Fruit fly (Drosophila melanogaster) whole organism, embryonic: ENCODE measurements around the gene r-l.

Source experiments
- CG10366 ChIP-seq: fragments of 200-800 bp; sonication (Bioruptor generic); IDR thresholded peaks from 2 replicates; pipeline ENCODE4 v1.3.6; 2022; ENCODE audit warnings: missing biosample characterization, missing genetic modification characterization
- CG10959 ChIP-seq: fragments of 200-800 bp; sonication (Bioruptor generic); IDR thresholded peaks from 2 replicates; pipeline ENCODE4 v1.3.6; 2022; ENCODE audit warnings: missing biosample characterization, missing genetic modification characterization
- CG11247 ChIP-seq: fragments of 200-800 bp; sonication (Bioruptor generic); IDR thresholded peaks from 2 replicates; pipeline ENCODE4 v1.3.6; 2022; ENCODE audit warnings: missing biosample characterization, missing genetic modification characterization
- CG13296 ChIP-seq: fragments of 200-800 bp; sonication (Bioruptor generic); optimal IDR thresholded peaks from 3 replicates; lab custom pipeline; 2018; ENCODE audit warnings: missing biosample characterization, mild to moderate bottlenecking, missing genetic modification characterization
- CG13775 ChIP-seq: fragments of 200-800 bp; sonication (Bioruptor generic); optimal IDR thresholded peaks from 3 replicates; lab custom pipeline; 2017; ENCODE audit warnings: missing biosample characterization, mild to moderate bottlenecking, missing genetic modification characterization
- CG14710 ChIP-seq: fragments of 200-800 bp; sonication (Bioruptor generic); optimal IDR thresholded peaks from 3 replicates; lab custom pipeline; 2019; ENCODE audit warnings: missing biosample characterization, mild to moderate bottlenecking, missing genetic modification characterization, moderate library complexity
- CG17912 ChIP-seq: fragments of 200-800 bp; sonication (Bioruptor generic); optimal IDR thresholded peaks from 2 replicates; lab custom pipeline; 2018; ENCODE audit warnings: missing biosample characterization, mild to moderate bottlenecking, missing genetic modification characterization
- CG18619 ChIP-seq: fragments of 200-800 bp; sonication (Bioruptor generic); optimal IDR thresholded peaks from 3 replicates; lab custom pipeline; 2017; ENCODE audit warnings: missing biosample characterization, mild to moderate bottlenecking, missing genetic modification characterization
- CG2199 ChIP-seq: fragments of 200-800 bp; sonication (Bioruptor generic); IDR thresholded peaks from 3 replicates; pipeline ENCODE4 v1.3.6; 2022; ENCODE audit warnings: missing biosample characterization, missing genetic modification characterization
- CG2202 ChIP-seq: fragments of 200-800 bp; sonication (Bioruptor generic); optimal IDR thresholded peaks from 2 replicates; lab custom pipeline; 2018; ENCODE audit warnings: missing biosample characterization, mild to moderate bottlenecking, missing genetic modification characterization
- CG30403 ChIP-seq: fragments of 200-800 bp; sonication (Bioruptor generic); optimal IDR thresholded peaks from 3 replicates; lab custom pipeline; 2016; ENCODE audit warnings: missing biosample characterization, missing genetic modification characterization
- CG31441 ChIP-seq: fragments of 200-800 bp; sonication (Bioruptor generic); IDR thresholded peaks from 2 replicates; pipeline ENCODE4 v1.3.6; 2022; ENCODE audit warnings: missing biosample characterization, missing genetic modification characterization
- CG3163 ChIP-seq: fragments of 200-800 bp; sonication (Bioruptor generic); optimal IDR thresholded peaks from 3 replicates; lab custom pipeline; 2016; ENCODE audit warnings: missing biosample characterization, missing genetic modification characterization
- CG33213 ChIP-seq: fragments of 200-800 bp; sonication (Bioruptor generic); optimal IDR thresholded peaks from 3 replicates; lab custom pipeline; 2016; ENCODE audit warnings: missing biosample characterization, missing genetic modification characterization
- CG4328 ChIP-seq: fragments of 200-800 bp; sonication (Bioruptor generic); optimal IDR thresholded peaks from 3 replicates; lab custom pipeline; 2017; ENCODE audit warnings: missing biosample characterization, missing genetic modification reagents, missing genetic modification characterization
- CG4820 ChIP-seq: fragments of 200-800 bp; sonication (Bioruptor generic); optimal IDR thresholded peaks from 3 replicates; lab custom pipeline; 2016; ENCODE audit warnings: missing biosample characterization, missing genetic modification characterization
- CG6813 ChIP-seq: fragments of 200-800 bp; sonication (Bioruptor generic); optimal IDR thresholded peaks from 2 replicates; lab custom pipeline; 2017; ENCODE audit warnings: missing biosample characterization, missing genetic modification characterization, mild to moderate bottlenecking, moderate library complexity, missing genetic modification reagents
- CTCF ChIP-seq: fragments of 200-800 bp; sonication (Bioruptor generic); optimal IDR thresholded peaks from 2 replicates; lab custom pipeline; 2017; ENCODE audit warnings: missing biosample characterization, mild to moderate bottlenecking, missing genetic modification characterization, moderate library complexity
- Camta ChIP-seq: fragments of 200-800 bp; sonication (Bioruptor generic); optimal IDR thresholded peaks from 2 replicates; lab custom pipeline; 2016; ENCODE audit warnings: missing biosample characterization, missing genetic modification characterization
- D ChIP-seq, 2 experiments: fragments of 200-800 bp in 1 of 2; fragments of >200 bp in 1 of 2; sonication (Bioruptor generic) in 1 of 2; optimal IDR thresholded peaks; 2 replicates in 1 of 2; 3 replicates in 1 of 2; lab custom pipeline; 2017; ENCODE audit warnings: mild to moderate bottlenecking in 1 of 2, missing biosample characterization in 1 of 2, missing genetic modification characterization in 1 of 2, missing genetic modification reagents in 1 of 2
- D19A ChIP-seq: fragments of 200-800 bp; optimal IDR thresholded peaks from 3 replicates; lab custom pipeline; 2019; ENCODE audit warnings: missing biosample characterization, mild to moderate bottlenecking, missing genetic modification characterization, moderate library complexity
- Dad ChIP-seq: fragments of 200-800 bp; sonication (Bioruptor generic); optimal IDR thresholded peaks from 3 replicates; lab custom pipeline; 2016; ENCODE audit warnings: missing biosample characterization, missing genetic modification characterization
- Eip74EF ChIP-seq, 2 experiments: fragments of 200-800 bp in 1 of 2; fragments of >200 bp in 1 of 2; sonication (Bioruptor generic) in 1 of 2; optimal IDR thresholded peaks; 2 replicates each; lab custom pipeline; 2017 to 2019; ENCODE audit warnings: missing biosample characterization in 2 of 2, missing genetic modification characterization in 2 of 2, mild to moderate bottlenecking in 1 of 2, moderate library complexity in 1 of 2
- Fer2 ChIP-seq: fragments of 200-800 bp; sonication (Bioruptor generic); optimal IDR thresholded peaks from 2 replicates; lab custom pipeline; 2018; ENCODE audit warnings: missing biosample characterization, mild to moderate bottlenecking, missing genetic modification characterization, moderate library complexity
- HLHmδ ChIP-seq: fragments of 200-800 bp; sonication (Bioruptor generic); optimal IDR thresholded peaks from 2 replicates; lab custom pipeline; 2018; ENCODE audit warnings: missing biosample characterization, mild to moderate bottlenecking, missing genetic modification characterization, moderate library complexity
- Hand ChIP-seq: fragments of 200-800 bp; sonication (Bioruptor generic); optimal IDR thresholded peaks from 2 replicates; lab custom pipeline; 2017; ENCODE audit warnings: mild to moderate bottlenecking, missing biosample characterization, missing genetic modification reagents, missing genetic modification characterization
- NC2α ChIP-seq: fragments of 200-800 bp; sonication (Bioruptor generic); optimal IDR thresholded peaks from 2 replicates; lab custom pipeline; 2016; ENCODE audit warnings: missing biosample characterization, missing genetic modification characterization
- Rx ChIP-seq: fragments of 200-800 bp; sonication (Bioruptor generic); IDR thresholded peaks from 2 replicates; pipeline ENCODE4 v1.3.6; 2022; ENCODE audit warnings: missing biosample characterization, missing genetic modification characterization
- Sry-β ChIP-seq: fragments of 200-800 bp; sonication (Bioruptor generic); optimal IDR thresholded peaks from 2 replicates; lab custom pipeline; 2018; ENCODE audit warnings: missing biosample characterization, mild to moderate bottlenecking, missing genetic modification characterization, moderate library complexity
- Ssrp ChIP-seq: fragments of 200-800 bp; sonication (Bioruptor generic); optimal IDR thresholded peaks from 2 replicates; lab custom pipeline; 2018; ENCODE audit warnings: missing biosample characterization, mild to moderate bottlenecking, missing genetic modification characterization, moderate library complexity
- al ChIP-seq: fragments of 200-800 bp; sonication (Bioruptor generic); IDR thresholded peaks from 2 replicates; pipeline ENCODE4 v1.3.6; 2022; ENCODE audit warnings: missing biosample characterization, missing genetic modification characterization
- ase ChIP-seq: fragments of 200-800 bp; sonication (Bioruptor generic); IDR thresholded peaks from 3 replicates; pipeline ENCODE4 v1.3.6; 2022; ENCODE audit warnings: missing biosample characterization, missing genetic modification characterization
- bcd ChIP-seq: fragments of 200-800 bp; sonication (Bioruptor generic); optimal IDR thresholded peaks from 2 replicates; lab custom pipeline; 2017; ENCODE audit warnings: missing biosample characterization, mild to moderate bottlenecking, missing genetic modification characterization
- bowl ChIP-seq: fragments of 200-800 bp; sonication (Bioruptor generic); IDR thresholded peaks from 2 replicates; pipeline ENCODE4 v1.3.6; 2022; ENCODE audit warnings: missing biosample characterization, missing genetic modification characterization
- cg ChIP-seq: fragments of 200-800 bp; sonication (Bioruptor generic); optimal IDR thresholded peaks from 3 replicates; lab custom pipeline; 2019; ENCODE audit warnings: missing biosample characterization, mild to moderate bottlenecking, missing genetic modification characterization, moderate library complexity
- disco-r ChIP-seq: fragments of 200-800 bp; sonication (Bioruptor generic); optimal IDR thresholded peaks from 2 replicates; lab custom pipeline; 2016; ENCODE audit warnings: missing biosample characterization, missing genetic modification characterization
- fru ChIP-seq: fragments of >200 bp; optimal IDR thresholded peaks from 2 replicates; lab custom pipeline; 2017
- grn ChIP-seq: fragments of 200-800 bp; sonication (Bioruptor generic); optimal IDR thresholded peaks from 3 replicates; lab custom pipeline; 2017; ENCODE audit warnings: missing biosample characterization, missing genetic modification characterization
- h ChIP-seq: fragments of >200 bp; optimal IDR thresholded peaks from 2 replicates; lab custom pipeline; 2017
- hth ChIP-seq: fragments of >200 bp; optimal IDR thresholded peaks from 2 replicates; lab custom pipeline; 2017; ENCODE audit warnings: inconsistent platforms
- kah ChIP-seq: fragments of 200-800 bp; sonication (Bioruptor generic); optimal IDR thresholded peaks from 2 replicates; lab custom pipeline; 2018; ENCODE audit warnings: missing biosample characterization, mild to moderate bottlenecking, missing genetic modification characterization
- ken ChIP-seq: fragments of 200-800 bp; sonication (Bioruptor generic); IDR thresholded peaks from 3 replicates; pipeline ENCODE4 v1.3.6; 2022; ENCODE audit warnings: missing biosample characterization, missing genetic modification characterization
- p53 ChIP-seq: fragments of 200-800 bp; sonication (Bioruptor generic); optimal IDR thresholded peaks from 2 replicates; lab custom pipeline; 2016; ENCODE audit warnings: missing biosample characterization, missing genetic modification characterization
- peb ChIP-seq: fragments of 200-800 bp; sonication (Bioruptor generic); IDR thresholded peaks from 2 replicates; pipeline ENCODE4 v1.3.6; 2022; ENCODE audit warnings: missing biosample characterization, missing genetic modification characterization
- prd ChIP-seq, 3 experiments: fragments of >200 bp in 2 of 3; fragments of 200-800 bp in 1 of 3; sonication (Bioruptor generic) in 1 of 3; optimal IDR thresholded peaks in 2 of 3; IDR thresholded peaks in 1 of 3; 2 replicates in 2 of 3; 3 replicates in 1 of 3; pipeline versions ENCODE4 v1.3.6 to Lab custom; 2017 to 2022; ENCODE audit warnings: missing biosample characterization in 1 of 3, missing genetic modification characterization in 1 of 3
- slbo ChIP-seq: fragments of 200-800 bp; sonication (Bioruptor generic); IDR thresholded peaks from 2 replicates; pipeline ENCODE4 v1.3.6; 2022; ENCODE audit warnings: missing biosample characterization, missing genetic modification characterization
- ssp ChIP-seq: fragments of 200-800 bp; sonication (Bioruptor generic); IDR thresholded peaks from 2 replicates; pipeline ENCODE4 v1.3.6; 2022; ENCODE audit warnings: missing biosample characterization, missing genetic modification characterization
- tio ChIP-seq: fragments of 200-800 bp; sonication (Bioruptor generic); optimal IDR thresholded peaks from 2 replicates; lab custom pipeline; 2017; ENCODE audit warnings: missing biosample characterization, missing genetic modification characterization, inconsistent platforms
- wor ChIP-seq: fragments of 200-800 bp; sonication (Bioruptor generic); IDR thresholded peaks from 2 replicates; pipeline ENCODE4 v1.3.6; 2022; ENCODE audit warnings: missing biosample characterization, missing genetic modification characterization
- yki ChIP-seq: fragments of >200 bp; optimal IDR thresholded peaks from 3 replicates; lab custom pipeline; 2018

Gene r-l

DNA sequence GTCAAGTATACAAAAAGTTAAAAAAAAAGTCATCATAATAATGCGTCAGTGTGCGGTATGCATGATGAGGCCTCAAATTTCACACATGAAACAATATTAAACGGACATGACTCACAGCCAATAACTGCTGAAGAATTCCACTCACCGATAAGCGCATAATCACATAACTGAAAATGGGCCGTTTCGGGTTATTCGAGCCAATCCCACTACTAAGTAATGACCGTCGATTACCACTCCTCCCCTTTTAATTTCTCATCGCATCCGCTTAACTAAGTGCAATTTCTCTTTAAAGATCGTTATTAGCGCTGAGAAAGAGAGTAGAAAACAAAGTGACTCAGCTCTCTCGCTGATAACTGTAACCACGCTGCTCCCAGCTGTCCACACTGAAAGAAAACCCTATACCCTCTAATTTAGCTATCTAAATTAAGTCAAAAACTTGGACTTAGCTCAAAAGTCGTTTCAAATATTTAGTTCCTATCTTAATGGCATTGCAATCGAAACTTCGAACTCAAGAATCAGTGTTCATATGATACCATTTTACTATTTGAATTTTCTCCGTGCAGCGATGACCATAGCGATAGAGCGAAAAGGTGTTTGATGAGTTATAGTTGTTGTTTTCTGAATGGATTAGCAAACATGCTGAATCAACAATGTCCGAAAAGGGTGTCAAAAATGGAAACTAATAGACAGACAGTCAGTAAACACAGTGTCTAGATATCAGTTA, 39.8 kb upstream of the r-l start (continued):
- TF ChIP-seq Fer2 (tag; lab: Kevin White, UChicago) (peak; percentile 7), CG10959 (GFP tag; lab: Robert Waterston, UW) (peak; percentile 76), ase (GFP tag; lab: Robert Waterston, UW) (peak; percentile 86), Camta (GFP tag; lab: Kevin White, UChicago) (peak; percentile 83), cg (GFP tag; lab: Kevin White, UChicago) (no peak), Hand (GFP tag; lab: Kevin White, UChicago) (peak; percentile 77), ssp (GFP tag; lab: Robert Waterston, UW) (peak; percentile 62), NC2α (GFP tag; lab: Kevin White, UChicago) (peak; percentile 73), CG10366 (GFP tag; lab: Robert Waterston, UW) (peak; percentile 86), ken (GFP tag; lab: Robert Waterston, UW) (peak; percentile 82), wor (GFP tag; lab: Robert Waterston, UW) (peak; percentile 77), tio (peak; percentile 84), D19A (tag; lab: Kevin White, UChicago) (peak; percentile 86), fru (lab: Kevin White, UChicago) (no peak), yki (lab: Kevin White, UChicago) (no peak), HLHmδ (GFP tag; lab: Kevin White, UChicago) (no peak), h (no peak), CTCF (GFP tag; lab: Kevin White, UChicago) (peak; percentile 28), CG17912 (GFP tag; lab: Kevin White, UChicago) (peak; percentile 23), Ssrp (peak; percentile 80), Rx (GFP tag; lab: Robert Waterston, UW) (peak; percentile 76), CG4820 (peak; percentile 81), kah (GFP tag; lab: Kevin White, UChicago) (peak; percentile 78), D (optimal IDR thresholded peaks at IDR 0.05; lab: Kevin White, UChicago) (no peak), D (GFP tag; optimal IDR thresholded peaks at IDR 0.05; lab: Kevin White, UChicago) (peak; percentile 60), CG2199 (peak; percentile 70; the same call in 1 of the 3 replicates), Eip74EF (GFP tag; optimal IDR thresholded peaks at IDR 0.05; lab: Kevin White, UChicago) (peak in 1 of 2 experiments; percentile 92), CG18619 (peak; percentile 88), bcd (GFP tag; lab: Kevin White, UChicago) (peak; percentile 78), CG6813 (GFP tag; lab: Kevin White, UChicago) (peak; percentile 91), hth (lab: Kevin White, UChicago) (no peak), slbo (GFP tag; lab: Robert Waterston, UW) (peak; percentile 92), Sry-β (GFP tag; lab: Kevin White, UChicago) (peak; percentile 50), CG3163 (peak; percentile 81), CG13296 (GFP tag; lab: Kevin White, UChicago) (peak; percentile 79), p53 (GFP tag; lab: Kevin White, UChicago) (peak; percentile 46), al (GFP tag; lab: Robert Waterston, UW) (peak; percentile 73), disco-r (peak; percentile 76), CG13775 (GFP tag; lab: Kevin White, UChicago) (peak; percentile 72), CG30403 (GFP tag; lab: Kevin White, UChicago) (peak; percentile 87), CG31441 (GFP tag; lab: Robert Waterston, UW) (peak; percentile 87), peb (GFP tag; lab: Robert Waterston, UW) (peak; percentile 74), CG2202 (peak; percentile 70), Dad (GFP tag; lab: Kevin White, UChicago) (peak; percentile 72), bowl (GFP tag; lab: Robert Waterston, UW) (peak; percentile 70), CG4328 (no peak), CG11247 (GFP tag; lab: Robert Waterston, UW) (peak; percentile 81), CG33213 (peak; percentile 83), prd (optimal IDR thresholded peaks at IDR 0.05; lab: Kevin White, UChicago) (no peak), prd (GFP tag; IDR thresholded peaks at IDR 0.05; lab: Robert Waterston, UW) (peak; percentile 90), grn (GFP tag; lab: Kevin White, UChicago) (peak; percentile 89), CG14710 (tag; lab: Kevin White, UChicago) (peak; percentile 78)
